Worm (Caenorhabditis elegans): Measurements from ENCODE around the gene col-151.

ce11 chrV:10426253-10426652 is 31.2 kb upstream of the col-151 start, which contains the start of gene apc-10:
- TF ChIP-seq ama-1 (optimal IDR thresholded peaks at IDR 0.05) = no peak
- no peak for TF ChIP-seq tbx-11 (GFP tag; IDR thresholded peaks at IDR 0.05)
- TF ChIP-seq ets-7 (tag; optimal IDR thresholded peaks at IDR 0.05) = no peak
- TF ChIP-seq sea-1 (GFP tag; conservative IDR thresholded peaks at IDR 0.05) = no peak
- TF ChIP-seq F13C5.2 (tag; optimal IDR thresholded peaks at IDR 0.05) = no peak
- no peak for TF ChIP-seq scrt-1 (GFP tag; IDR thresholded peaks at IDR 0.05)
- no peak for TF ChIP-seq B0310.2 (tag; optimal IDR thresholded peaks at IDR 0.05)
- TF ChIP-seq pes-1 (GFP tag; IDR thresholded peaks at IDR 0.05) = no peak
- TF ChIP-seq hmbx-1 (tag; optimal IDR thresholded peaks at IDR 0.05) = no peak
- no peak for TF ChIP-seq ceh-13 (GFP tag; optimal IDR thresholded peaks at IDR 0.05)
- no peak for TF ChIP-seq flt-1 (GFP tag; IDR thresholded peaks at IDR 0.05)
